Fruit fly (Drosophila melanogaster): ENCODE results near the gene CG31323.
A peak's percentile ranks its signal among the peaks of the same experiment; 100 is the strongest.

Gene CG31323

DNA sequence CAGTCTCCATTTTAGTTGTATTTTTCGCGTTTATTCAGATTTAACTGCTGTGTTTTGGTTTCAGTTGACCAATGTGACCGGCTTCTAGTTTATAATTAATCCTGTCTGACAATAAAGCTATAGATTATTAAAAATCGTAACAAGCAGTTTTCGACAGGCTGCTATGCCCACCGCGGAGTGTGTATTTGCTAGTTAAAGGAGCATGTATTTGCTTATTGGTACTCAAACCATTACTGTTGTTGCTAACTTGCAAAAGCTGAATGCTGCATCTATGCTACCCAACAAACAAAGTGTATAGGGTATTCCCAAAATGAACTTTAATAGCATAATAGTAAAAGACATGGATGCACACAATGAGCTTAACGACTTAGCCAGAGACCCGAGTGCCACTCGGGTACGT, 18.1 kb downstream of the CG31323 start, which contains the start of gene CG6073 (continued):
- TF ChIP-seq CG8944 (GFP tag; optimal IDR thresholded peaks at IDR 0.05), result peak; percentile 25
- peak; percentile 86 for TF ChIP-seq wek (GFP tag; optimal IDR thresholded peaks at IDR 0.05)
- no peak for TF ChIP-seq ssp (GFP tag; IDR thresholded peaks at IDR 0.05)
- TF ChIP-seq Hey (tag; optimal IDR thresholded peaks at IDR 0.05), result no peak
- TF ChIP-seq CG2875 (GFP tag; optimal IDR thresholded peaks at IDR 0.05), result no peak
- no peak for TF ChIP-seq hbn (GFP tag; IDR thresholded peaks at IDR 0.05; ENCODE audit: partially characterized antibody)
- TF ChIP-seq pnt (GFP tag; optimal IDR thresholded peaks at IDR 0.05), result peak; percentile 56
- peak; percentile 43 for TF ChIP-seq Dp (GFP tag; optimal IDR thresholded peaks at IDR 0.05)
- TF ChIP-seq Fer1 (GFP tag; optimal IDR thresholded peaks at IDR 0.05), result no peak
- peak; percentile 85 for TF ChIP-seq nmo (GFP tag; optimal IDR thresholded peaks at IDR 0.05)
- TF ChIP-seq row (GFP tag; IDR thresholded peaks at IDR 0.05), result peak; percentile 89
- TF ChIP-seq pan (optimal IDR thresholded peaks at IDR 0.05), result no peak
- peak in 1 of 2 experiments; percentile 23 for TF ChIP-seq pan (GFP tag; optimal IDR thresholded peaks at IDR 0.05 in 1 of 2, IDR thresholded peaks at IDR 0.05 in 1 of 2)
- peak; percentile 27 for TF ChIP-seq Sox102F (GFP tag; optimal IDR thresholded peaks at IDR 0.05)
- TF ChIP-seq Optix (GFP tag; IDR thresholded peaks at IDR 0.05), result no peak
- no peak for TF ChIP-seq CG6683 (GFP tag; optimal IDR thresholded peaks at IDR 0.05)
- TF ChIP-seq CG10274 (GFP tag; optimal IDR thresholded peaks at IDR 0.05), result no peak
- TF ChIP-seq CG9215 (GFP tag; IDR thresholded peaks at IDR 0.05), result peak; percentile 50
- TF ChIP-seq Side (GFP tag; optimal IDR thresholded peaks at IDR 0.05), result peak; percentile 24
- peak; percentile 50; the same call in 2 of the 3 replicates for TF ChIP-seq ase (GFP tag; IDR thresholded peaks at IDR 0.05)
- peak; percentile 20 for TF ChIP-seq ems (GFP tag; optimal IDR thresholded peaks at IDR 0.05)
- no peak for TF ChIP-seq pfk (GFP tag; optimal IDR thresholded peaks at IDR 0.05)
- peak; percentile 83 for TF ChIP-seq CG13894 (tag; optimal IDR thresholded peaks at IDR 0.05)
- TF ChIP-seq jumu (GFP tag; optimal IDR thresholded peaks at IDR 0.05), result peak; percentile 55
- no peak for TF ChIP-seq CG32772 (GFP tag; IDR thresholded peaks at IDR 0.05)
- peak; percentile 76 for TF ChIP-seq abd-A (tag; optimal IDR thresholded peaks at IDR 0.05)
- peak; percentile 29 for TF ChIP-seq CG13123 (GFP tag; optimal IDR thresholded peaks at IDR 0.05)
- TF ChIP-seq ERR (GFP tag; optimal IDR thresholded peaks at IDR 0.05), result peak; percentile 57
- 0 out of 2 replicates have a peak, but pooled peaks have one; percentile 8 for TF ChIP-seq peb (GFP tag; IDR thresholded peaks at IDR 0.05)
- peak; percentile 12 for TF ChIP-seq CG10654 (GFP tag; optimal IDR thresholded peaks at IDR 0.05)
- peak; percentile 46 for TF ChIP-seq CG9876 (GFP tag; optimal IDR thresholded peaks at IDR 0.05)
- peak; percentile 16 for TF ChIP-seq tap (tag; optimal IDR thresholded peaks at IDR 0.05)
- peak; percentile 31; the same call in 1 of the 3 replicates for TF ChIP-seq tgo (GFP tag; IDR thresholded peaks at IDR 0.05)
- TF ChIP-seq Vsx1 (GFP tag; optimal IDR thresholded peaks at IDR 0.05), result no peak
- TF ChIP-seq chm (GFP tag; IDR thresholded peaks at IDR 0.05), result no peak
- TF ChIP-seq CG14667 (GFP tag; IDR thresholded peaks at IDR 0.05), result no peak
- no peak for TF ChIP-seq tna (GFP tag; IDR thresholded peaks at IDR 0.05; ENCODE audit: partially characterized antibody)
- TF ChIP-seq CG3281 (GFP tag; optimal IDR thresholded peaks at IDR 0.05), result peak; percentile 12
- no peak for TF ChIP-seq ab (GFP tag; optimal IDR thresholded peaks at IDR 0.05)
- peak; percentile 43; the same call in 2 of the 3 replicates for TF ChIP-seq CG16813 (GFP tag; IDR thresholded peaks at IDR 0.05; ENCODE audit: partially characterized antibody)
- TF ChIP-seq amos (GFP tag; IDR thresholded peaks at IDR 0.05; ENCODE audit: partially characterized antibody), result peak; percentile 57
- TF ChIP-seq Scr (GFP tag; IDR thresholded peaks at IDR 0.05; ENCODE audit: partially characterized antibody), result peak; percentile 20
- peak; percentile 85 for TF ChIP-seq CG9797 (GFP tag; optimal IDR thresholded peaks at IDR 0.05)
- TF ChIP-seq slou (GFP tag; optimal IDR thresholded peaks at IDR 0.05), result no peak
- TF ChIP-seq ewg (GFP tag; optimal IDR thresholded peaks at IDR 0.05), result peak; percentile 11
- TF ChIP-seq disco-r (GFP tag; optimal IDR thresholded peaks at IDR 0.05), result peak; percentile 14
- peak; percentile 59 for TF ChIP-seq pho (GFP tag; optimal IDR thresholded peaks at IDR 0.05)
- TF ChIP-seq mam (GFP tag; optimal IDR thresholded peaks at IDR 0.05), result peak; percentile 59
- peak; percentile 48 for TF ChIP-seq YL-1 (GFP tag; optimal IDR thresholded peaks at IDR 0.05)
- no peak for TF ChIP-seq Spps (tag; optimal IDR thresholded peaks at IDR 0.05)
- TF ChIP-seq Hr51 (GFP tag; optimal IDR thresholded peaks at IDR 0.05), result peak; percentile 9 to 12
